Fruit fly (Drosophila melanogaster) whole organism, embryonic: ENCODE data around the gene Desat2.
A peak's percentile ranks its signal among the peaks of the same experiment; 100 is the strongest.

Experiments
- BEAF-32 ChIP-seq: fragments of 200-800 bp; sonication (Bioruptor generic); optimal IDR thresholded peaks from 3 replicates; lab custom pipeline; 2017; ENCODE audit warnings: missing biosample characterization, missing genetic modification characterization, mild to moderate bottlenecking, moderate library complexity, missing genetic modification reagents
- CG10267 ChIP-seq: fragments of 200-800 bp; sonication (Bioruptor generic); optimal IDR thresholded peaks from 2 replicates; lab custom pipeline; 2018; ENCODE audit warnings: missing biosample characterization, mild to moderate bottlenecking, missing genetic modification characterization, moderate library complexity
- CG11398 ChIP-seq: fragments of 200-800 bp; sonication (Bioruptor generic); optimal IDR thresholded peaks from 2 replicates; lab custom pipeline; 2016; ENCODE audit warnings: missing biosample characterization, missing genetic modification characterization
- CG13123 ChIP-seq: fragments of 200-800 bp; sonication (Bioruptor generic); optimal IDR thresholded peaks from 2 replicates; lab custom pipeline; 2016; ENCODE audit warnings: missing biosample characterization, missing genetic modification characterization
- CG14014 ChIP-seq: fragments of 200-800 bp; sonication (Bioruptor generic); IDR thresholded peaks from 2 replicates; pipeline ENCODE4 v1.3.6; 2022; ENCODE audit warnings: missing biosample characterization, missing genetic modification characterization
- CG14667 ChIP-seq: fragments of 200-800 bp; sonication (Bioruptor generic); IDR thresholded peaks from 2 replicates; pipeline ENCODE4 v1.3.6; 2022; ENCODE audit warnings: missing biosample characterization, missing genetic modification characterization
- CG1792 ChIP-seq: fragments of 200-800 bp; sonication (Bioruptor generic); optimal IDR thresholded peaks from 2 replicates; lab custom pipeline; 2016; ENCODE audit warnings: missing biosample characterization, missing genetic modification characterization
- CG18764 ChIP-seq: fragments of 200-800 bp; sonication (Bioruptor generic); optimal IDR thresholded peaks from 3 replicates; lab custom pipeline; 2016; ENCODE audit warnings: missing biosample characterization, missing genetic modification characterization
- CG2129 ChIP-seq: fragments of 200-800 bp; sonication (Bioruptor generic); IDR thresholded peaks from 2 replicates; pipeline ENCODE4 v1.3.6; 2022; ENCODE audit warnings: missing biosample characterization, missing genetic modification characterization; ENCODE audit not compliant: partially characterized antibody
- CG2889 ChIP-seq: fragments of 200-800 bp; sonication (Bioruptor generic); IDR thresholded peaks from 3 replicates; pipeline ENCODE4 v1.3.6; 2022; ENCODE audit warnings: missing biosample characterization, missing genetic modification characterization
- CG31365 ChIP-seq: fragments of 200-800 bp; sonication (Bioruptor generic); optimal IDR thresholded peaks from 2 replicates; lab custom pipeline; 2018; ENCODE audit warnings: missing biosample characterization, mild to moderate bottlenecking, missing genetic modification characterization
- CG4617 ChIP-seq: fragments of 200-800 bp; sonication (Bioruptor generic); optimal IDR thresholded peaks from 3 replicates; lab custom pipeline; 2016; ENCODE audit warnings: missing biosample characterization, missing genetic modification characterization, borderline replicate concordance
- CG5953 ChIP-seq: fragments of 200-800 bp; sonication (Bioruptor generic); IDR thresholded peaks from 2 replicates; pipeline ENCODE4 v1.3.6; 2022; ENCODE audit warnings: missing biosample characterization, missing genetic modification characterization
- CG6175 ChIP-seq: fragments of 200-800 bp; sonication (Bioruptor generic); IDR thresholded peaks from 3 replicates; pipeline ENCODE4 v1.3.6; 2022; ENCODE audit warnings: missing biosample characterization, missing genetic modification characterization
- CG7357 ChIP-seq: fragments of 200-800 bp; sonication (Bioruptor generic); IDR thresholded peaks from 3 replicates; pipeline ENCODE4 v1.3.6; 2022; ENCODE audit warnings: missing biosample characterization, missing genetic modification characterization
- CG7745 ChIP-seq: fragments of 200-800 bp; sonication (Bioruptor generic); optimal IDR thresholded peaks from 2 replicates; lab custom pipeline; 2018; ENCODE audit warnings: missing biosample characterization, mild to moderate bottlenecking, missing genetic modification characterization, moderate library complexity
- Camta ChIP-seq: fragments of 200-800 bp; sonication (Bioruptor generic); optimal IDR thresholded peaks from 2 replicates; lab custom pipeline; 2016; ENCODE audit warnings: missing biosample characterization, missing genetic modification characterization
- Drgx ChIP-seq: fragments of 200-800 bp; sonication (Bioruptor generic); IDR thresholded peaks from 2 replicates; pipeline ENCODE4 v1.3.6; 2022; ENCODE audit warnings: missing biosample characterization, missing genetic modification characterization
- E2f1 ChIP-seq: fragments of 200-800 bp; sonication (Bioruptor generic); IDR thresholded peaks from 2 replicates; pipeline ENCODE4 v1.3.6; 2022; ENCODE audit warnings: missing biosample characterization, missing genetic modification characterization
- H2.0 ChIP-seq: fragments of 200-800 bp; sonication (Bioruptor generic); IDR thresholded peaks from 2 replicates; pipeline ENCODE4 v1.3.6; 2022; ENCODE audit warnings: missing biosample characterization, missing genetic modification characterization
- Hey ChIP-seq: fragments of 200-800 bp; sonication (Bioruptor generic); optimal IDR thresholded peaks from 3 replicates; lab custom pipeline; 2018; ENCODE audit warnings: missing biosample characterization, mild to moderate bottlenecking, missing genetic modification characterization
- MESR4 ChIP-seq: fragments of 200-800 bp; sonication (Bioruptor generic); optimal IDR thresholded peaks from 2 replicates; lab custom pipeline; 2018; ENCODE audit warnings: missing biosample characterization, mild to moderate bottlenecking, missing genetic modification characterization, moderate library complexity
- Mad ChIP-seq: fragments of 200-800 bp; sonication (Bioruptor generic); optimal IDR thresholded peaks from 2 replicates; lab custom pipeline; 2016; ENCODE audit warnings: missing biosample characterization, missing genetic modification characterization
- NK7.1 ChIP-seq: fragments of 200-800 bp; sonication (Bioruptor generic); optimal IDR thresholded peaks from 3 replicates; lab custom pipeline; 2016; ENCODE audit warnings: missing biosample characterization, missing genetic modification characterization
- Ravus ChIP-seq: fragments of 200-800 bp; sonication (Bioruptor generic); IDR thresholded peaks from 2 replicates; pipeline ENCODE4 v1.3.6; 2022; ENCODE audit warnings: missing biosample characterization, missing genetic modification characterization
- Rx ChIP-seq: fragments of 200-800 bp; sonication (Bioruptor generic); IDR thresholded peaks from 2 replicates; pipeline ENCODE4 v1.3.6; 2022; ENCODE audit warnings: missing biosample characterization, missing genetic modification characterization
- aop ChIP-seq: fragments of 200-800 bp; sonication (Bioruptor generic); IDR thresholded peaks from 2 replicates; pipeline ENCODE4 v1.3.6; 2022; ENCODE audit warnings: missing biosample characterization, missing genetic modification characterization
- az2 ChIP-seq: fragments of 200-800 bp; sonication (Bioruptor generic); optimal IDR thresholded peaks from 3 replicates; lab custom pipeline; 2016; ENCODE audit warnings: missing biosample characterization, missing genetic modification characterization
- bbx ChIP-seq: fragments of 200-800 bp; sonication (Bioruptor generic); IDR thresholded peaks from 2 replicates; pipeline ENCODE4 v1.3.6; 2022; ENCODE audit warnings: missing biosample characterization, missing genetic modification characterization; ENCODE audit not compliant: partially characterized antibody
- eve ChIP-seq, 2 experiments: fragments of >200 bp; optimal IDR thresholded peaks; 2 replicates each; lab custom pipeline; 2017; ENCODE audit warnings: missing biosample characterization in 2 of 2, missing genetic modification characterization in 2 of 2
- exex ChIP-seq: fragments of 200-800 bp; sonication (Bioruptor generic); optimal IDR thresholded peaks from 4 replicates; lab custom pipeline; 2018; ENCODE audit warnings: missing biosample characterization, mild to moderate bottlenecking, missing genetic modification characterization, moderate library complexity
- fd96Cb ChIP-seq: fragments of 200-800 bp; sonication (Bioruptor generic); optimal IDR thresholded peaks from 2 replicates; lab custom pipeline; 2018; ENCODE audit warnings: missing biosample characterization, mild to moderate bottlenecking, missing genetic modification characterization, moderate library complexity
- gem ChIP-seq: fragments of 200-800 bp; sonication (Bioruptor generic); optimal IDR thresholded peaks from 2 replicates; lab custom pipeline; 2019; ENCODE audit warnings: missing biosample characterization, mild to moderate bottlenecking, missing genetic modification characterization, moderate library complexity
- grau ChIP-seq: fragments of 200-800 bp; optimal IDR thresholded peaks from 3 replicates; lab custom pipeline; 2019; ENCODE audit warnings: missing biosample characterization, mild to moderate bottlenecking, missing genetic modification characterization, moderate library complexity
- gro ChIP-seq: fragments of 200-800 bp; sonication (Bioruptor generic); optimal IDR thresholded peaks from 2 replicates; lab custom pipeline; 2016; ENCODE audit warnings: missing biosample characterization, missing genetic modification characterization
- hbn ChIP-seq: fragments of 200-800 bp; sonication (Bioruptor generic); IDR thresholded peaks from 2 replicates; pipeline ENCODE4 v1.3.6; 2022; ENCODE audit warnings: missing biosample characterization, missing genetic modification characterization; ENCODE audit not compliant: partially characterized antibody
- hth ChIP-seq: fragments of >200 bp; optimal IDR thresholded peaks from 2 replicates; lab custom pipeline; 2017; ENCODE audit warnings: inconsistent platforms
- insv ChIP-seq, 2 experiments: fragments of 200-800 bp; sonication (Bioruptor generic); optimal IDR thresholded peaks; 3 replicates each; lab custom pipeline; 2016 to 2018; ENCODE audit warnings: missing biosample characterization in 2 of 2, missing genetic modification characterization in 2 of 2
- kay ChIP-seq: fragments of 200-800 bp; sonication (Bioruptor generic); optimal IDR thresholded peaks from 2 replicates; lab custom pipeline; 2016; ENCODE audit warnings: missing biosample characterization, missing genetic modification characterization
- maf-S ChIP-seq: fragments of 200-800 bp; sonication (Bioruptor generic); optimal IDR thresholded peaks from 2 replicates; lab custom pipeline; 2016; ENCODE audit warnings: missing biosample characterization, missing genetic modification characterization
- prd ChIP-seq, 3 experiments: fragments of >200 bp in 2 of 3; fragments of 200-800 bp in 1 of 3; sonication (Bioruptor generic) in 1 of 3; optimal IDR thresholded peaks in 2 of 3; IDR thresholded peaks in 1 of 3; 2 replicates in 2 of 3; 3 replicates in 1 of 3; pipeline versions ENCODE4 v1.3.6 to Lab custom; 2017 to 2022; ENCODE audit warnings: missing biosample characterization in 1 of 3, missing genetic modification characterization in 1 of 3
- psq ChIP-seq: fragments of 200-800 bp; sonication (Bioruptor generic); optimal IDR thresholded peaks from 2 replicates; lab custom pipeline; 2017; ENCODE audit warnings: missing biosample characterization, missing genetic modification characterization
- pzg ChIP-seq: fragments of 200-800 bp; sonication (Bioruptor generic); optimal IDR thresholded peaks from 3 replicates; lab custom pipeline; 2018; ENCODE audit warnings: missing biosample characterization, mild to moderate bottlenecking, missing genetic modification characterization, moderate library complexity
- scrt ChIP-seq: fragments of 200-800 bp; sonication (Bioruptor generic); optimal IDR thresholded peaks from 2 replicates; lab custom pipeline; 2018; ENCODE audit warnings: missing biosample characterization, mild to moderate bottlenecking, missing genetic modification characterization, moderate library complexity
- sens-2 ChIP-seq: fragments of 200-800 bp; sonication (Bioruptor generic); IDR thresholded peaks from 2 replicates; pipeline ENCODE4 v1.3.6; 2022; ENCODE audit warnings: missing biosample characterization, missing genetic modification characterization
- slbo ChIP-seq: fragments of 200-800 bp; sonication (Bioruptor generic); IDR thresholded peaks from 2 replicates; pipeline ENCODE4 v1.3.6; 2022; ENCODE audit warnings: missing biosample characterization, missing genetic modification characterization
- sna ChIP-seq: fragments of 200-800 bp; sonication (Bioruptor generic); IDR thresholded peaks from 2 replicates; pipeline ENCODE4 v1.3.6; 2022; ENCODE audit warnings: missing biosample characterization, missing genetic modification characterization; ENCODE audit not compliant: partially characterized antibody
- sug ChIP-seq: fragments of 200-800 bp; optimal IDR thresholded peaks from 2 replicates; lab custom pipeline; 2019; ENCODE audit warnings: missing biosample characterization, mild to moderate bottlenecking, missing genetic modification characterization, moderate library complexity
- ttk ChIP-seq: fragments of 200-800 bp; sonication (Bioruptor generic); IDR thresholded peaks from 2 replicates; pipeline ENCODE4 v2.1.2; 2022; ENCODE audit warnings: missing biosample characterization, missing genetic modification characterization
- zf30C ChIP-seq: fragments of 200-800 bp; sonication (Bioruptor generic); optimal IDR thresholded peaks from 3 replicates; lab custom pipeline; 2018; ENCODE audit warnings: missing biosample characterization, mild to moderate bottlenecking, missing genetic modification characterization

The Desat2 gene

dm6 chr3R:12439401-12440143, 3.5 kb downstream of the Desat2 start, which contains the start of gene Desat1 (continued):
- TF ChIP-seq CG4617 (peak; percentile 49), gem (tag; lab: Kevin White, UChicago) (peak; percentile 11), bbx (GFP tag; lab: Robert Waterston, UW) (peak; percentile 96), CG5953 (GFP tag; lab: Robert Waterston, UW) (no peak), CG10267 (tag; lab: Kevin White, UChicago) (peak; percentile 50), az2 (GFP tag; lab: Kevin White, UChicago) (no peak), MESR4 (GFP tag; lab: Kevin White, UChicago) (peak; percentile 40), CG7745 (no peak), BEAF-32 (peak; percentile 88), CG6175 (no peak), Mad (GFP tag; lab: Kevin White, UChicago) (no peak), Camta (GFP tag; lab: Kevin White, UChicago) (no peak), CG2889 (no peak), CG7357 (GFP tag; lab: Robert Waterston, UW) (no peak), NK7.1 (no peak), scrt (GFP tag; lab: Kevin White, UChicago) (no peak), hbn (peak; percentile 89), Drgx (GFP tag; lab: Robert Waterston, UW) (no peak), prd (optimal IDR thresholded peaks at IDR 0.05; lab: Kevin White, UChicago) (no peak), prd (GFP tag; IDR thresholded peaks at IDR 0.05; lab: Robert Waterston, UW) (no peak), gro (peak; percentile 6), Ravus (no peak), sug (tag; lab: Kevin White, UChicago) (peak; percentile 22), slbo (GFP tag; lab: Robert Waterston, UW) (no peak), hth (lab: Kevin White, UChicago) (no peak), H2.0 (no peak), eve (GFP tag; optimal IDR thresholded peaks at IDR 0.05; lab: Kevin White, UChicago) (no peak), CG14667 (GFP tag; lab: Robert Waterston, UW) (no peak), insv (GFP tag; optimal IDR thresholded peaks at IDR 0.05; lab: Kevin White, UChicago) (peak; percentile 86 to 97), E2f1 (GFP tag; lab: Robert Waterston, UW) (no peak), fd96Cb (no peak), kay (no peak), ttk (GFP tag; lab: Robert Waterston, UW) (no peak), CG1792 (no peak), zf30C (GFP tag; lab: Kevin White, UChicago) (no peak), psq (GFP tag; lab: Kevin White, UChicago) (no peak), exex (tag; lab: Kevin White, UChicago) (peak; percentile 82), pzg (peak; percentile 63), CG18764 (no peak), CG2129 (GFP tag; lab: Robert Waterston, UW) (peak; percentile 72), grau (peak; percentile 16), aop (no peak), sens-2 (no peak), CG14014 (GFP tag; lab: Robert Waterston, UW) (no peak), maf-S (GFP tag; lab: Kevin White, UChicago) (no peak), CG11398 (GFP tag; lab: Kevin White, UChicago) (no peak), Hey (tag; lab: Kevin White, UChicago) (no peak), CG13123 (GFP tag; lab: Kevin White, UChicago) (no peak), Rx (no peak), CG31365 (tag; lab: Kevin White, UChicago) (no peak), sna (peak; percentile 93)
